Fruit fly (Drosophila melanogaster): ENCODE results near the gene CG16713.

DNA sequence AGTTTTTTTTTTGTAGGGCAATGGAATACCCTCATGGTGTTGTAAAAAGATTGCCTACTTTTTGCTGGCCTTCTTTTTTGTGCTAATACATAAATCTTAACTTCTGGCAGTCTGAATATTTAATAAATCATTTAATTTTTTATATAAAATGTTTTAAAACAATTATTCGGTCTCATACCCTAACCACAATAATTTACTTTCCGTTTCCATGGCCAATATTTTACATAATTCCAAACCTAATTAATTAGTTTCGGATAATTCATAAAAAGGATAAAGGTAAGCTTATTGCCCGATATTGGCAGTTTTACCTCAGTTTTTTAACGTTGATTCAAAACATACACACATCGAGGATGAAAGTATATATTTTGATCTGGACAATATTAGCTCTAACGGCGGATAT, 4.7 kb upstream of the CG16713 start, which contains the start of gene CG42465:
- TF ChIP-seq Myc (optimal IDR thresholded peaks at IDR 0.05) (no peak), Sin3A (optimal IDR thresholded peaks at IDR 0.05) (no peak), psq (optimal IDR thresholded peaks at IDR 0.05) (no peak), insv (optimal IDR thresholded peaks at IDR 0.05) (no peak), ttk (optimal IDR thresholded peaks at IDR 0.05) (no peak)

All from Kc167 (cell line).